Worm (Caenorhabditis elegans) whole organism, L4 larva: ENCODE data around the gene col-34.
A peak's percentile ranks its signal among the peaks of the same experiment; 100 is the strongest.

Experiments
- D1046.2 ChIP-seq: fragments of 200-800 bp; sonication (Bioruptor generic); IDR thresholded peaks from 2 replicates; pipeline ENCODE4 v1.3.6; 2022; ENCODE audit warnings: missing genetic modification characterization, missing compliant biosample characterization
- F10B5.3 ChIP-seq: sonication (generic microtip); optimal IDR thresholded peaks from 2 replicates; lab custom pipeline; 2016; ENCODE audit warnings: mild to moderate bottlenecking, missing genetic modification characterization, missing compliant biosample characterization
- F26F4.8 ChIP-seq: fragments of 200-800 bp; sonication (Bioruptor generic); conservative IDR thresholded peaks from 2 replicates; pipeline ENCODE4 v1.3.6; 2022; ENCODE audit warnings: missing genetic modification characterization, missing compliant biosample characterization
- F37D6.2 ChIP-seq: sonication (generic microtip); optimal IDR thresholded peaks from 2 replicates; lab custom pipeline; 2016; ENCODE audit warnings: mild to moderate bottlenecking, missing genetic modification characterization, missing compliant biosample characterization
- T20F7.1 ChIP-seq: fragments of 200-800 bp; sonication (Bioruptor generic); optimal IDR thresholded peaks from 2 replicates; lab custom pipeline; 2018; ENCODE audit warnings: mild to moderate bottlenecking, missing genetic modification characterization, missing compliant biosample characterization
- T26A8.4 ChIP-seq: fragments of 200-800 bp; sonication (Bioruptor generic); IDR thresholded peaks from 2 replicates; pipeline ENCODE4 v1.3.6; 2022; ENCODE audit warnings: missing genetic modification characterization, missing compliant biosample characterization
- Y48G9A.11 ChIP-seq: fragments of 200-800 bp; sonication (Bioruptor generic); IDR thresholded peaks from 2 replicates; pipeline ENCODE4 v1.3.6; 2022; ENCODE audit warnings: missing genetic modification reagents, missing genetic modification characterization, missing compliant biosample characterization
- aly-2 ChIP-seq: sonication (generic microtip); optimal IDR thresholded peaks from 2 replicates; lab custom pipeline; 2018; ENCODE audit warnings: missing biosample characterization, missing genetic modification characterization
- ama-1 ChIP-seq: fragments of 150-350 bp; optimal IDR thresholded peaks from 2 replicates; lab custom pipeline; 2014; ENCODE audit warnings: inconsistent platforms, mixed read lengths
- attf-4 ChIP-seq: sonication (generic microtip); optimal IDR thresholded peaks from 3 replicates; lab custom pipeline; 2017; ENCODE audit warnings: missing biosample characterization, missing genetic modification characterization
- ctbp-1 ChIP-seq: fragments of 200-800 bp; sonication (Bioruptor generic); IDR thresholded peaks from 2 replicates; pipeline ENCODE4 v1.3.6; 2022; ENCODE audit warnings: missing genetic modification reagents, missing genetic modification characterization, missing compliant biosample characterization
- daf-12 ChIP-seq: fragments of 150-350 bp; optimal IDR thresholded peaks from 2 replicates; lab custom pipeline; 2014; ENCODE audit warnings: missing biosample characterization, missing genetic modification reagents, missing genetic modification characterization
- daf-16 ChIP-seq, 3 experiments: sonication (generic microtip); optimal IDR thresholded peaks; 2 replicates each; lab custom pipeline; 2016 to 2017; ENCODE audit warnings: missing genetic modification characterization in 3 of 3, missing genetic modification reagents in 3 of 3, mild to moderate bottlenecking in 2 of 3, missing compliant biosample characterization in 2 of 3, missing biosample characterization in 1 of 3, moderate library complexity in 1 of 3
- dmd-8 ChIP-seq: fragments of 200-800 bp; sonication (Bioruptor generic); IDR thresholded peaks from 2 replicates; pipeline ENCODE4 v1.3.6; 2022; ENCODE audit warnings: missing genetic modification characterization, missing compliant biosample characterization
- dpl-1 ChIP-seq: fragments of 150-350 bp; optimal IDR thresholded peaks from 2 replicates; lab custom pipeline; 2014; ENCODE audit warnings: missing biosample characterization, missing genetic modification reagents, missing genetic modification characterization
- duxl-1 ChIP-seq: sonication (generic microtip); optimal IDR thresholded peaks from 2 replicates; lab custom pipeline; 2016; ENCODE audit warnings: mild to moderate bottlenecking, missing genetic modification characterization, moderate library complexity, missing compliant biosample characterization; ENCODE audit not compliant: poor library complexity
- fkh-10 ChIP-seq: fragments of 150-350 bp; optimal IDR thresholded peaks from 2 replicates; lab custom pipeline; 2014; ENCODE audit warnings: missing biosample characterization, missing genetic modification reagents, missing genetic modification characterization
- hlh-11 ChIP-seq: fragments of 200-800 bp; sonication (Bioruptor generic); optimal IDR thresholded peaks from 2 replicates; lab custom pipeline; 2018; ENCODE audit warnings: mild to moderate bottlenecking, missing genetic modification characterization, missing compliant biosample characterization
- hlh-30 ChIP-seq: sonication (generic microtip); optimal IDR thresholded peaks from 2 replicates; lab custom pipeline; 2017; ENCODE audit warnings: antibody characterized with exemption, mild to moderate bottlenecking, missing genetic modification characterization, missing compliant biosample characterization; ENCODE audit not compliant: insufficient read depth
- lin-13 ChIP-seq: fragments of 150-350 bp; optimal IDR thresholded peaks from 2 replicates; lab custom pipeline; 2014; ENCODE audit warnings: missing biosample characterization, missing genetic modification reagents, missing genetic modification characterization
- lin-38 ChIP-seq: fragments of 200-800 bp; sonication (Bioruptor generic); IDR thresholded peaks from 2 replicates; pipeline ENCODE4 v1.3.6; 2022; ENCODE audit warnings: missing genetic modification reagents, missing genetic modification characterization, missing compliant biosample characterization
- lin-39 ChIP-seq: fragments of 150-350 bp; optimal IDR thresholded peaks from 2 replicates; lab custom pipeline; 2014; ENCODE audit warnings: missing biosample characterization, missing genetic modification reagents, missing genetic modification characterization
- lsy-2 ChIP-seq, 2 experiments: fragments of 150-350 bp in 1 of 2; sonication (generic microtip) in 1 of 2; optimal IDR thresholded peaks; 2 replicates each; lab custom pipeline; 2014 to 2017; ENCODE audit warnings: missing biosample characterization in 2 of 2, missing genetic modification characterization in 2 of 2
- madf-5 ChIP-seq, 2 experiments: fragments of 200-800 bp; sonication (Bioruptor generic); IDR thresholded peaks; 2 replicates each; pipeline ENCODE4 v1.3.6; 2022; ENCODE audit warnings: missing compliant biosample characterization in 2 of 2, missing genetic modification characterization in 2 of 2
- mdt-29 ChIP-seq: fragments of 200-800 bp; sonication (Bioruptor generic); IDR thresholded peaks from 2 replicates; pipeline ENCODE4 v1.3.6; 2022; ENCODE audit warnings: missing genetic modification reagents, missing genetic modification characterization, missing compliant biosample characterization
- nhr-10 ChIP-seq: fragments of 150-350 bp; optimal IDR thresholded peaks from 2 replicates; lab custom pipeline; 2014; ENCODE audit warnings: missing biosample characterization, missing genetic modification characterization
- nhr-111 ChIP-seq: fragments of 200-800 bp; sonication (Bioruptor generic); optimal IDR thresholded peaks from 2 replicates; lab custom pipeline; 2018; ENCODE audit warnings: mild to moderate bottlenecking, missing genetic modification characterization, missing compliant biosample characterization
- nhr-25 ChIP-seq: sonication (generic microtip); optimal IDR thresholded peaks from 2 replicates; lab custom pipeline; 2017; ENCODE audit warnings: missing genetic modification characterization, mild to moderate bottlenecking, missing compliant biosample characterization, antibody characterized with exemption, moderate library complexity, borderline replicate concordance; ENCODE audit not compliant: insufficient read depth
- nhr-28 ChIP-seq: fragments of 150-350 bp; optimal IDR thresholded peaks from 2 replicates; lab custom pipeline; 2014; ENCODE audit warnings: missing biosample characterization, missing genetic modification characterization
- nhr-42 ChIP-seq: fragments of 200-800 bp; sonication (Bioruptor generic); IDR thresholded peaks from 2 replicates; pipeline ENCODE4 v1.3.6; 2022; ENCODE audit warnings: missing genetic modification characterization, missing compliant biosample characterization
- pha-4 ChIP-seq, 2 experiments: fragments of 150-350 bp in 1 of 2; fragments of 200-800 bp in 1 of 2; sonication (Bioruptor generic) in 1 of 2; IDR thresholded peaks in 1 of 2; optimal IDR thresholded peaks in 1 of 2; 2 replicates each; pipeline versions ENCODE4 v1.3.6 to Lab custom; 2014 to 2022; ENCODE audit warnings: missing genetic modification characterization in 2 of 2, missing genetic modification reagents in 2 of 2, missing biosample characterization in 1 of 2, missing compliant biosample characterization in 1 of 2
- php-3 ChIP-seq: fragments of 200-800 bp; sonication (Bioruptor generic); IDR thresholded peaks from 2 replicates; pipeline ENCODE4 v1.3.6; 2022; ENCODE audit warnings: missing genetic modification reagents, missing genetic modification characterization, missing compliant biosample characterization
- pqm-1 ChIP-seq: sonication (generic microtip); optimal IDR thresholded peaks from 2 replicates; lab custom pipeline; 2017; ENCODE audit warnings: missing biosample characterization, missing genetic modification characterization
- set-16 ChIP-seq: fragments of 200-800 bp; sonication (Bioruptor generic); IDR thresholded peaks from 2 replicates; pipeline ENCODE4 v1.3.6; 2022; ENCODE audit warnings: missing genetic modification reagents, missing genetic modification characterization, missing compliant biosample characterization
- tag-97 ChIP-seq: fragments of 200-800 bp; sonication (Bioruptor generic); IDR thresholded peaks from 2 replicates; pipeline ENCODE4 v1.3.6; 2022; ENCODE audit warnings: missing genetic modification characterization, missing compliant biosample characterization
- unc-62 ChIP-seq, 3 experiments: fragments of 150-350 bp in 1 of 3; sonication (generic microtip); optimal IDR thresholded peaks in 2 of 3; peaks in 1 of 3; 1 replicate in 1 of 3; 2 replicates in 2 of 3; lab custom pipeline; 2014 to 2017; ENCODE audit warnings: missing biosample characterization in 3 of 3, missing genetic modification characterization in 3 of 3, missing genetic modification reagents in 3 of 3, missing genotype in 1 of 3
- zag-1 ChIP-seq: fragments of 150-350 bp; optimal IDR thresholded peaks from 2 replicates; lab custom pipeline; 2014; ENCODE audit warnings: missing biosample characterization, missing genetic modification characterization
- zip-2 ChIP-seq: fragments of 150-350 bp; optimal IDR thresholded peaks from 2 replicates; lab custom pipeline; 2014; ENCODE audit warnings: missing biosample characterization, missing genetic modification characterization
- ztf-7 ChIP-seq: fragments of 150-350 bp; optimal IDR thresholded peaks from 2 replicates; lab custom pipeline; 2014; ENCODE audit warnings: missing biosample characterization, missing genetic modification characterization

The col-34 gene

ce11 chrIV:4236671-4237070, 7.7 kb downstream of the col-34 start (continued):
- TF ChIP-seq zip-2 (no peak), zag-1 (tag; lab: Kevin White, UChicago) (no peak), nhr-28 (tag; lab: Kevin White, UChicago) (peak; percentile 24), hlh-30 (tag; lab: Kevin White, UChicago) (no peak), php-3 (GFP tag; lab: Robert Waterston, UW) (no peak), tag-97 (GFP tag; lab: Robert Waterston, UW) (no peak), duxl-1 (tag; lab: Kevin White, UChicago) (peak; percentile 3), attf-4 (tag; lab: Kevin White, UChicago) (no peak), ztf-7 (no peak), ama-1 (peak; percentile 55), pha-4 (GFP tag; IDR thresholded peaks at IDR 0.05; lab: Robert Waterston, UW) (no peak), pha-4 (tag; optimal IDR thresholded peaks at IDR 0.05; lab: Kevin White, UChicago) (no peak), lin-13 (GFP tag; lab: Kevin White, UChicago) (no peak), madf-5 (GFP tag; IDR thresholded peaks at IDR 0.05; lab: Robert Waterston, UW) (no peak), daf-16 (GFP tag; optimal IDR thresholded peaks at IDR 0.05; lab: Kevin White, UChicago) (no peak), daf-16 (tag; optimal IDR thresholded peaks at IDR 0.05; lab: Kevin White, UChicago) (no peak), D1046.2 (GFP tag; lab: Robert Waterston, UW) (no peak), fkh-10 (no peak), daf-12 (no peak), pqm-1 (no peak), dmd-8 (no peak), nhr-111 (GFP tag; lab: Kevin White, UChicago) (no peak), T26A8.4 (GFP tag; lab: Robert Waterston, UW) (peak; percentile 69; the same call in 1 of the 2 replicates), unc-62 (GFP tag; optimal IDR thresholded peaks at IDR 0.05 in 1 of 2; lab: Kevin White, UChicago) (peak in 1 of 2 experiments; percentile 40), unc-62 (tag; optimal IDR thresholded peaks at IDR 0.05; lab: Kevin White, UChicago) (no peak), nhr-25 (no peak), dpl-1 (GFP tag; lab: Kevin White, UChicago) (peak; percentile 11), lin-39 (tag; lab: Kevin White, UChicago) (no peak), lin-38 (GFP tag; lab: Robert Waterston, UW) (no peak), mdt-29 (GFP tag; lab: Robert Waterston, UW) (no peak), T20F7.1 (GFP tag; lab: Kevin White, UChicago) (no peak), F37D6.2 (no peak), ctbp-1 (GFP tag; lab: Robert Waterston, UW) (no peak), Y48G9A.11 (no peak), aly-2 (tag; lab: Kevin White, UChicago) (no peak), nhr-10 (tag; lab: Kevin White, UChicago) (peak; percentile 53), lsy-2 (tag; optimal IDR thresholded peaks at IDR 0.05; lab: Kevin White, UChicago) (no peak), nhr-42 (GFP tag; lab: Robert Waterston, UW) (no peak), hlh-11 (tag; lab: Kevin White, UChicago) (peak; percentile 12)

- no peak for TF ChIP-seq attf-4 (tag; lab: Kevin White, UChicago)
- no peak for TF ChIP-seq Y48G9A.11
- no peak for TF ChIP-seq F10B5.3 (tag; lab: Kevin White, UChicago)
- no peak for TF ChIP-seq F26F4.8 (GFP tag; lab: Robert Waterston, UW)
- peak; percentile 4; the same call in 1 of the 2 replicates for TF ChIP-seq T26A8.4 (GFP tag; lab: Robert Waterston, UW)
- peak; percentile 97 for TF ChIP-seq set-16
- TF ChIP-seq, all 104 proteins: peak for 2
Observed at ce11 chrIV:4236025-4236407, 8.4 kb downstream of the col-34 start.
